Fruit fly (Drosophila melanogaster): ENCODE results near the gene CG32100.
A peak's percentile ranks its signal among the peaks of the same experiment; 100 is the strongest.

The CG32100 gene

DNA sequence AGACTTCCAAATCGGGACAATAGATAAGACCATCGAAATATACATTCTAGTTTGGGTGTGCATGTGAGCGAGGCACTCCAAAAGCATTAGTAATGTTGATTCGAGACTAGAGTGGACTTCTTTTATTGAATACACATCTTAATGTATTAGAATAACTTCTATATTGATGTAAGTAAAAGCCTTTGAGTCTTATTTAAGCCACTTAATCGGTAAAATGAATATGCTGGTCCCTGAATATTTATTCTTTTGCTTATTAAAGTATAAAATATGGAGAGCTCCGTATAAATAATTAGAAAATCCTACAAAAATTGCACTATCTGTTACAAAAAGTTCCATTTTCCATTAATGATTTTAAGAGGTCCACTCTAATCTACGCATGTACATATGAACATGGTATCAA, 2.5 kb downstream of the CG32100 start (continued):
- 0 out of 2 replicates have a peak, but pooled peaks have one; percentile 35 for TF ChIP-seq CG32767 (GFP tag; IDR thresholded peaks at IDR 0.05)
- TF ChIP-seq NfI (GFP tag; optimal IDR thresholded peaks at IDR 0.05): peak; percentile 43
- TF ChIP-seq fd96Cb (tag; optimal IDR thresholded peaks at IDR 0.05): peak; percentile 22
- TF ChIP-seq E2f1 (GFP tag; IDR thresholded peaks at IDR 0.05): 0 out of 2 replicates have a peak, but pooled peaks have one; percentile 14
- TF ChIP-seq cwo (GFP tag; optimal IDR thresholded peaks at IDR 0.05): peak; percentile 56
- peak; percentile 6; the same call in 1 of the 2 replicates for TF ChIP-seq al (GFP tag; IDR thresholded peaks at IDR 0.05)
- peak; percentile 80 for TF ChIP-seq CG2678 (tag; optimal IDR thresholded peaks at IDR 0.05)
- peak; percentile 37 for TF ChIP-seq Nf-YC (tag; optimal IDR thresholded peaks at IDR 0.05)
- TF ChIP-seq CG10543 (GFP tag; optimal IDR thresholded peaks at IDR 0.05): peak; percentile 45
- peak; percentile 43 for TF ChIP-seq unpg (GFP tag; optimal IDR thresholded peaks at IDR 0.05)
- peak; percentile 10 for TF ChIP-seq CG17568 (GFP tag; optimal IDR thresholded peaks at IDR 0.05)
- TF ChIP-seq Atf6 (GFP tag; IDR thresholded peaks at IDR 0.05): 0 out of 2 replicates have a peak, but pooled peaks have one; percentile 31
- peak; percentile 27 for TF ChIP-seq Hand (GFP tag; optimal IDR thresholded peaks at IDR 0.05)
- no peak for TF ChIP-seq CG7372 (GFP tag; IDR thresholded peaks at IDR 0.05)
- TF ChIP-seq CG2202 (tag; optimal IDR thresholded peaks at IDR 0.05): no peak
- no peak for TF ChIP-seq CG7271 (tag; optimal IDR thresholded peaks at IDR 0.05)
- TF ChIP-seq CG10979 (tag; optimal IDR thresholded peaks at IDR 0.05): peak; percentile 3
- peak; percentile 30 for TF ChIP-seq CG15011 (GFP tag; optimal IDR thresholded peaks at IDR 0.05)
- no peak for TF ChIP-seq ab (GFP tag; optimal IDR thresholded peaks at IDR 0.05)
- TF ChIP-seq CG16779 (GFP tag; IDR thresholded peaks at IDR 0.05): no peak
- peak; percentile 15 for TF ChIP-seq CG6854 (GFP tag; optimal IDR thresholded peaks at IDR 0.05)
- TF ChIP-seq lbe (GFP tag; optimal IDR thresholded peaks at IDR 0.05): peak; percentile 33
- no peak for TF ChIP-seq Lhr (GFP tag; optimal IDR thresholded peaks at IDR 0.05)
- peak; percentile 48 for TF ChIP-seq CG17359 (tag; optimal IDR thresholded peaks at IDR 0.05)
- no peak for TF ChIP-seq otp (GFP tag; IDR thresholded peaks at IDR 0.05)
- TF ChIP-seq CG11504 (tag; optimal IDR thresholded peaks at IDR 0.05): peak; percentile 65
- peak; percentile 9 for TF ChIP-seq Asciz (GFP tag; optimal IDR thresholded peaks at IDR 0.05)
- TF ChIP-seq sens (GFP tag): peak; percentile 65
- peak; percentile 32 for TF ChIP-seq CG15514 (GFP tag; optimal IDR thresholded peaks at IDR 0.05)
- TF ChIP-seq p53 (GFP tag; optimal IDR thresholded peaks at IDR 0.05): no peak
- TF ChIP-seq grau (tag; optimal IDR thresholded peaks at IDR 0.05): peak; percentile 63
- TF ChIP-seq h (optimal IDR thresholded peaks at IDR 0.05): no peak
- TF ChIP-seq CG13296 (GFP tag; optimal IDR thresholded peaks at IDR 0.05): peak; percentile 77
- TF ChIP-seq sob (GFP tag; IDR thresholded peaks at IDR 0.05): peak; percentile 46; the same call in 1 of the 2 replicates
- peak; percentile 1 for TF ChIP-seq Fer2 (tag; optimal IDR thresholded peaks at IDR 0.05)
- TF ChIP-seq HHEX (GFP tag; optimal IDR thresholded peaks at IDR 0.05): peak; percentile 60
- TF ChIP-seq CG15696 (tag; optimal IDR thresholded peaks at IDR 0.05): no peak
- TF ChIP-seq CG11456 (GFP tag; IDR thresholded peaks at IDR 0.05): no peak
- peak; percentile 7 for TF ChIP-seq Hsf (GFP tag; optimal IDR thresholded peaks at IDR 0.05)
- peak; percentile 2 for TF ChIP-seq Ssrp (tag; optimal IDR thresholded peaks at IDR 0.05)
- peak; percentile 26 for TF ChIP-seq Dek (tag; optimal IDR thresholded peaks at IDR 0.05)
- TF ChIP-seq BtbVII (GFP tag; optimal IDR thresholded peaks at IDR 0.05): peak; percentile 54
- TF ChIP-seq pan (optimal IDR thresholded peaks at IDR 0.05): no peak
- TF ChIP-seq pan (GFP tag; optimal IDR thresholded peaks at IDR 0.05 in 1 of 2, IDR thresholded peaks at IDR 0.05 in 1 of 2): peak in 1 of 2 experiments; percentile 26
- TF ChIP-seq Drgx (GFP tag; IDR thresholded peaks at IDR 0.05): no peak
- TF ChIP-seq CG2120 (GFP tag; optimal IDR thresholded peaks at IDR 0.05): peak; percentile 54
- TF ChIP-seq Sox102F (GFP tag; optimal IDR thresholded peaks at IDR 0.05): peak; percentile 13
- peak; percentile 1 for TF ChIP-seq scrt (GFP tag; optimal IDR thresholded peaks at IDR 0.05)
- peak; percentile 13 for TF ChIP-seq Med (GFP tag)
- TF ChIP-seq CG17328 (GFP tag; IDR thresholded peaks at IDR 0.05): no peak

Measured in whole organism, embryonic.